Fruit fly (Drosophila melanogaster) whole organism, embryonic: Measurements from ENCODE around the gene CG33796.
A peak's percentile ranks its signal among the peaks of the same experiment; 100 is the strongest.

Experiments
- Antp ChIP-seq: fragments of 200-800 bp; sonication (Bioruptor generic); optimal IDR thresholded peaks from 3 replicates; lab custom pipeline; 2016; ENCODE audit warnings: missing biosample characterization, missing genetic modification characterization
- CG10543 ChIP-seq: fragments of 200-800 bp; sonication (Bioruptor generic); optimal IDR thresholded peaks from 3 replicates; lab custom pipeline; 2017; ENCODE audit warnings: missing biosample characterization, mild to moderate bottlenecking, missing genetic modification characterization, moderate library complexity
- CG12299 ChIP-seq: fragments of 200-800 bp; sonication (Bioruptor generic); optimal IDR thresholded peaks from 2 replicates; lab custom pipeline; 2018; ENCODE audit warnings: missing biosample characterization, mild to moderate bottlenecking, missing genetic modification characterization
- CG14965 ChIP-seq: fragments of 200-800 bp; sonication (Bioruptor generic); optimal IDR thresholded peaks from 2 replicates; lab custom pipeline; 2016; ENCODE audit warnings: missing biosample characterization, missing genetic modification characterization, borderline replicate concordance
- CG1647 ChIP-seq: fragments of 200-800 bp; sonication (Bioruptor generic); optimal IDR thresholded peaks from 3 replicates; lab custom pipeline; 2016; ENCODE audit warnings: missing biosample characterization, missing genetic modification characterization
- CG17829 ChIP-seq: fragments of 200-800 bp; optimal IDR thresholded peaks from 2 replicates; lab custom pipeline; 2019; ENCODE audit warnings: missing biosample characterization, mild to moderate bottlenecking, missing genetic modification characterization, moderate library complexity
- CG18599 ChIP-seq: fragments of 200-800 bp; sonication (Bioruptor generic); optimal IDR thresholded peaks from 3 replicates; lab custom pipeline; 2017; ENCODE audit warnings: missing biosample characterization, missing genetic modification characterization, mild to moderate bottlenecking, moderate library complexity, missing genetic modification reagents
- CG2120 ChIP-seq: fragments of 200-800 bp; sonication (Bioruptor generic); optimal IDR thresholded peaks from 3 replicates; lab custom pipeline; 2016; ENCODE audit warnings: missing biosample characterization, missing genetic modification characterization
- CG2678 ChIP-seq: fragments of 200-800 bp; sonication (Bioruptor generic); optimal IDR thresholded peaks from 3 replicates; lab custom pipeline; 2019; ENCODE audit warnings: missing biosample characterization, mild to moderate bottlenecking, missing genetic modification characterization, moderate library complexity
- CG32767 ChIP-seq: fragments of 200-800 bp; sonication (Bioruptor generic); IDR thresholded peaks from 2 replicates; pipeline ENCODE4 v1.3.6; 2022; ENCODE audit warnings: missing biosample characterization, missing genetic modification characterization
- CG34422 ChIP-seq: fragments of 200-800 bp; sonication (Bioruptor generic); IDR thresholded peaks from 3 replicates; pipeline ENCODE4 v1.3.6; 2022; ENCODE audit warnings: missing biosample characterization, missing genetic modification characterization
- CG3847 ChIP-seq: fragments of 200-800 bp; sonication (Bioruptor generic); IDR thresholded peaks from 2 replicates; pipeline ENCODE4 v1.3.6; 2022; ENCODE audit warnings: missing biosample characterization, missing genetic modification characterization
- CG4707 ChIP-seq: fragments of 200-800 bp; sonication (Bioruptor generic); optimal IDR thresholded peaks from 2 replicates; lab custom pipeline; 2018; ENCODE audit warnings: missing biosample characterization, mild to moderate bottlenecking, missing genetic modification characterization, moderate library complexity
- CG6254 ChIP-seq: fragments of 200-800 bp; sonication (Bioruptor generic); optimal IDR thresholded peaks from 3 replicates; lab custom pipeline; 2017; ENCODE audit warnings: mild to moderate bottlenecking, missing biosample characterization, missing genetic modification reagents, missing genetic modification characterization
- CG7357 ChIP-seq: fragments of 200-800 bp; sonication (Bioruptor generic); IDR thresholded peaks from 3 replicates; pipeline ENCODE4 v1.3.6; 2022; ENCODE audit warnings: missing biosample characterization, missing genetic modification characterization
- CG8290 ChIP-seq, 3 experiments: fragments of 200-800 bp; sonication (Bioruptor generic); optimal IDR thresholded peaks; 2 replicates each; lab custom pipeline; 2016 to 2019; ENCODE audit warnings: missing biosample characterization in 3 of 3, missing genetic modification characterization in 3 of 3, mild to moderate bottlenecking in 2 of 3, moderate library complexity in 1 of 3
- CG9215 ChIP-seq: fragments of 200-800 bp; sonication (Bioruptor generic); IDR thresholded peaks from 2 replicates; pipeline ENCODE4 v1.3.6; 2022; ENCODE audit warnings: missing biosample characterization, missing genetic modification characterization
- CG9727 ChIP-seq: fragments of 200-800 bp; sonication (Bioruptor generic); optimal IDR thresholded peaks from 3 replicates; lab custom pipeline; 2017; ENCODE audit warnings: missing biosample characterization, mild to moderate bottlenecking, missing genetic modification characterization
- CG9932 ChIP-seq: fragments of 200-800 bp; sonication (Bioruptor generic); IDR thresholded peaks from 2 replicates; pipeline ENCODE4 v1.3.6; 2022; ENCODE audit warnings: missing biosample characterization, missing genetic modification characterization
- CHES-1-like ChIP-seq: fragments of 200-800 bp; sonication (Bioruptor generic); optimal IDR thresholded peaks from 2 replicates; lab custom pipeline; 2016; ENCODE audit warnings: missing biosample characterization, missing genetic modification characterization
- Chrac-16 ChIP-seq: fragments of 200-800 bp; sonication (Bioruptor generic); optimal IDR thresholded peaks from 3 replicates; lab custom pipeline; 2016; ENCODE audit warnings: missing biosample characterization, missing genetic modification characterization
- CoRest ChIP-seq: fragments of 200-800 bp; sonication (Bioruptor generic); optimal IDR thresholded peaks from 3 replicates; lab custom pipeline; 2018; ENCODE audit warnings: missing biosample characterization, mild to moderate bottlenecking, missing genetic modification characterization, moderate library complexity
- HLHmδ ChIP-seq: fragments of 200-800 bp; sonication (Bioruptor generic); optimal IDR thresholded peaks from 2 replicates; lab custom pipeline; 2018; ENCODE audit warnings: missing biosample characterization, mild to moderate bottlenecking, missing genetic modification characterization, moderate library complexity
- Lhr ChIP-seq: fragments of 200-800 bp; sonication (Bioruptor generic); optimal IDR thresholded peaks from 3 replicates; lab custom pipeline; 2017; ENCODE audit warnings: mild to moderate bottlenecking, missing biosample characterization, missing genetic modification reagents, missing genetic modification characterization
- Lpt ChIP-seq: fragments of >200 bp; optimal IDR thresholded peaks from 2 replicates; lab custom pipeline; 2018; ENCODE audit warnings: missing biosample characterization, missing genetic modification characterization
- Neu2 ChIP-seq: fragments of 200-800 bp; sonication (Bioruptor generic); optimal IDR thresholded peaks from 3 replicates; lab custom pipeline; 2016; ENCODE audit warnings: missing biosample characterization, missing genetic modification characterization, borderline replicate concordance
- Ptx1 ChIP-seq: fragments of 200-800 bp; sonication (Bioruptor generic); IDR thresholded peaks from 2 replicates; pipeline ENCODE4 v1.3.6; 2022; ENCODE audit warnings: missing biosample characterization, missing genetic modification characterization
- Rfx ChIP-seq: fragments of 200-800 bp; sonication (Bioruptor generic); IDR thresholded peaks from 2 replicates; pipeline ENCODE4 v1.3.6; 2022; ENCODE audit warnings: missing biosample characterization, missing genetic modification characterization
- Side ChIP-seq: fragments of 200-800 bp; sonication (Bioruptor generic); optimal IDR thresholded peaks from 2 replicates; lab custom pipeline; 2016; ENCODE audit warnings: missing biosample characterization, missing genetic modification characterization
- Vsx1 ChIP-seq: fragments of 200-800 bp; sonication (Bioruptor generic); optimal IDR thresholded peaks from 2 replicates; lab custom pipeline; 2017; ENCODE audit warnings: missing biosample characterization, mild to moderate bottlenecking, missing genetic modification characterization, missing genetic modification reagents
- bab2 ChIP-seq: fragments of 200-800 bp; sonication (Bioruptor generic); optimal IDR thresholded peaks from 2 replicates; lab custom pipeline; 2016; ENCODE audit warnings: missing biosample characterization, missing genetic modification characterization
- cg ChIP-seq: fragments of 200-800 bp; sonication (Bioruptor generic); optimal IDR thresholded peaks from 3 replicates; lab custom pipeline; 2019; ENCODE audit warnings: missing biosample characterization, mild to moderate bottlenecking, missing genetic modification characterization, moderate library complexity
- chif ChIP-seq, 2 experiments: fragments of 200-800 bp; sonication (Bioruptor generic); optimal IDR thresholded peaks; 3 replicates each; lab custom pipeline; 2016; ENCODE audit warnings: missing biosample characterization in 2 of 2, missing genetic modification characterization in 2 of 2
- dan ChIP-seq: fragments of 200-800 bp; sonication (Bioruptor generic); IDR thresholded peaks from 2 replicates; pipeline ENCODE4 v1.3.6; 2022; ENCODE audit warnings: missing biosample characterization, missing genetic modification characterization
- fd102C ChIP-seq: fragments of 200-800 bp; sonication (Bioruptor generic); optimal IDR thresholded peaks from 2 replicates; lab custom pipeline; 2018; ENCODE audit warnings: missing biosample characterization, mild to moderate bottlenecking, missing genetic modification characterization, moderate library complexity
- gce ChIP-seq: fragments of 200-800 bp; sonication (Bioruptor generic); IDR thresholded peaks from 3 replicates; pipeline ENCODE4 v1.3.6; 2022; ENCODE audit warnings: missing biosample characterization, missing genetic modification characterization
- gcm ChIP-seq: fragments of 200-800 bp; sonication (Bioruptor generic); optimal IDR thresholded peaks from 2 replicates; lab custom pipeline; 2019; ENCODE audit warnings: missing biosample characterization, mild to moderate bottlenecking, missing genetic modification characterization, moderate library complexity
- grau ChIP-seq: fragments of 200-800 bp; optimal IDR thresholded peaks from 3 replicates; lab custom pipeline; 2019; ENCODE audit warnings: missing biosample characterization, mild to moderate bottlenecking, missing genetic modification characterization, moderate library complexity
- gro ChIP-seq: fragments of 200-800 bp; sonication (Bioruptor generic); optimal IDR thresholded peaks from 2 replicates; lab custom pipeline; 2016; ENCODE audit warnings: missing biosample characterization, missing genetic modification characterization
- gsb ChIP-seq: fragments of 200-800 bp; sonication (Bioruptor generic); IDR thresholded peaks from 2 replicates; pipeline ENCODE4 v1.3.6; 2022; ENCODE audit warnings: missing biosample characterization, missing genetic modification characterization
- lmd ChIP-seq: fragments of 200-800 bp; sonication (Bioruptor generic); IDR thresholded peaks from 2 replicates; pipeline ENCODE4 v1.3.6; 2022; ENCODE audit warnings: missing biosample characterization, missing genetic modification characterization
- lola ChIP-seq, 3 experiments: fragments of >200 bp in 2 of 3; fragments of 200-800 bp in 1 of 3; sonication (Bioruptor generic) in 1 of 3; optimal IDR thresholded peaks; 2 replicates each; lab custom pipeline; 2017 to 2019; ENCODE audit warnings: missing biosample characterization in 3 of 3, missing genetic modification characterization in 3 of 3, mild to moderate bottlenecking in 1 of 3, moderate library complexity in 1 of 3
- pros ChIP-seq: fragments of 200-800 bp; sonication (Bioruptor generic); optimal IDR thresholded peaks from 3 replicates; lab custom pipeline; 2019; ENCODE audit warnings: missing biosample characterization, mild to moderate bottlenecking, missing genetic modification characterization, moderate library complexity
- ranshi ChIP-seq: fragments of 200-800 bp; sonication (Bioruptor generic); IDR thresholded peaks from 2 replicates; pipeline ENCODE4 v1.3.6; 2022; ENCODE audit warnings: missing biosample characterization, missing genetic modification characterization
- run ChIP-seq: fragments of 200-800 bp; sonication (Bioruptor generic); optimal IDR thresholded peaks from 3 replicates; lab custom pipeline; 2018; ENCODE audit warnings: missing biosample characterization, mild to moderate bottlenecking, missing genetic modification characterization
- sens ChIP-seq: fragments of 200-800 bp; sonication (Bioruptor generic); peaks from one replicate; lab custom pipeline; 2016; ENCODE audit warnings: missing biosample characterization, missing genetic modification characterization
- sima ChIP-seq: fragments of 200-800 bp; sonication (Bioruptor generic); optimal IDR thresholded peaks from 2 replicates; lab custom pipeline; 2016; ENCODE audit warnings: missing biosample characterization, missing genetic modification characterization
- tup ChIP-seq: fragments of 200-800 bp; sonication (Bioruptor generic); optimal IDR thresholded peaks from 2 replicates; lab custom pipeline; 2016; ENCODE audit warnings: missing biosample characterization, mild to moderate bottlenecking, missing genetic modification characterization, moderate library complexity

Gene CG33796

DNA sequence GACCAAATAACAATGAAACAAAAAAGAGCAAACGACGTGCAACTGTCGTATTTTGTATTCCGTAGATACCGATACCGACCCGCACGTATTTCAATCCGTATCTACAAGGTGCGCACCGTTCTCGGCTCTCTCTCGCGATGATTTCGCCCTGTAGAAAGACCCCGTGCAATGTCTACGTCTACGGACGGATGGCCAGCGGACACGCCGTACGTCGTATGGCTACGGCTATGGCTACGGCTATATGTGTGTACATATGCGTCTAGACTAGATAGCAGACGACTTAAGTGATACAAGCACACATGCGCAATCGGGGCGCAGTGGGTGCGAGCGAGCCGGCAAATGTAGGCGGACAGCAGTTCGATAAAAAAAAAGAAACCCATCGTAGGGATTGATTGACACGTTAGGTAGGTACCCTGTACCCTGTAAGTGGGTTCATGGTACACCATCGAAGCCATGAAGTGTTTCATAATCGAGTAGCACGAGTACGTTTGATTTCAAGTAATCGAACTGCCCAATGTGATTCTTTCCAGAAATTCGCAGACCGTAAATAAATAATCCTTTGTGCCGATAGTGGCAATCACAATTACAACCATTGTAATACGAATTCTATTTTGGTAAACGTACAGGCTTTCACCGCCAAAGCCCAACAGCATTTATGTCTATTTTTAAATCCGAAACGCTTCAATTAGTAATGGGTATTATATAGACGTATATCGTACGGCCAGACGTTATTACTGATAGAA is 20.3 kb downstream of the CG33796 start (continued):
- TF ChIP-seq grau (tag; lab: Kevin White, UChicago) (peak; percentile 54), CG10543 (peak; percentile 39), CG9215 (GFP tag; lab: Robert Waterston, UW) (peak; percentile 38; the same call in 1 of the 2 replicates), fd102C (no peak), Side (peak; percentile 23), run (tag; lab: Kevin White, UChicago) (no peak), sens (GFP tag; lab: Kevin White, UChicago) (peak; percentile 31), Antp (GFP tag; lab: Kevin White, UChicago) (peak; percentile 17), Neu2 (GFP tag; lab: Kevin White, UChicago) (no peak), sima (no peak), Lhr (no peak), gcm (GFP tag; lab: Kevin White, UChicago) (no peak), gce (GFP tag; lab: Robert Waterston, UW) (no peak), CG12299 (tag; lab: Kevin White, UChicago) (no peak), HLHmδ (GFP tag; lab: Kevin White, UChicago) (no peak), cg (GFP tag; lab: Kevin White, UChicago) (peak; percentile 35), CHES-1-like (GFP tag; lab: Kevin White, UChicago) (peak; percentile 46), CG7357 (GFP tag; lab: Robert Waterston, UW) (0 out of 3 replicates have a peak, but pooled peaks have one; percentile 49), lola (GFP tag; optimal IDR thresholded peaks at IDR 0.05; lab: Kevin White, UChicago) (no peak), CG3847 (GFP tag; lab: Robert Waterston, UW) (no peak), pros (GFP tag; lab: Kevin White, UChicago) (no peak), gsb (GFP tag; lab: Robert Waterston, UW) (0 out of 2 replicates have a peak, but pooled peaks have one; percentile 11), CG34422 (GFP tag; lab: Robert Waterston, UW) (no peak), CG32767 (no peak), Lpt (no peak), CG1647 (GFP tag; lab: Kevin White, UChicago) (no peak), chif (GFP tag; optimal IDR thresholded peaks at IDR 0.05; lab: Kevin White, UChicago) (peak; percentile 20 to 29), CG17829 (tag; lab: Kevin White, UChicago) (no peak), CG9727 (GFP tag; lab: Kevin White, UChicago) (peak; percentile 29), CG4707 (GFP tag; lab: Kevin White, UChicago) (no peak), CG2678 (peak; percentile 47), dan (GFP tag; lab: Robert Waterston, UW) (no peak), Vsx1 (no peak), bab2 (no peak), CG2120 (GFP tag; lab: Kevin White, UChicago) (peak; percentile 58), CG6254 (GFP tag; lab: Kevin White, UChicago) (no peak), Rfx (GFP tag; lab: Robert Waterston, UW) (peak; percentile 48; the same call in 1 of the 2 replicates), gro (GFP tag; lab: Kevin White, UChicago) (no peak), Ptx1 (GFP tag; lab: Robert Waterston, UW) (peak; percentile 35; the same call in 1 of the 2 replicates), CG14965 (GFP tag; lab: Kevin White, UChicago) (no peak), tup (GFP tag; lab: Kevin White, UChicago) (no peak), CG8290 (GFP tag; optimal IDR thresholded peaks at IDR 0.05; lab: Kevin White, UChicago) (no peak), CG8290 (tag; optimal IDR thresholded peaks at IDR 0.05; lab: Kevin White, UChicago) (peak in 1 of 2 experiments; percentile 32), Chrac-16 (GFP tag; lab: Kevin White, UChicago) (peak; percentile 34), CG9932 (GFP tag; lab: Robert Waterston, UW) (no peak; the same call in 1 of the 2 replicates), CoRest (tag; lab: Kevin White, UChicago) (peak; percentile 30), lmd (peak; percentile 17; the same call in 1 of the 2 replicates), ranshi (GFP tag; lab: Robert Waterston, UW) (no peak), CG18599 (no peak)
